Worm (Caenorhabditis elegans): Measurements from ENCODE around the gene vha-20.

The vha-20 gene

DNA sequence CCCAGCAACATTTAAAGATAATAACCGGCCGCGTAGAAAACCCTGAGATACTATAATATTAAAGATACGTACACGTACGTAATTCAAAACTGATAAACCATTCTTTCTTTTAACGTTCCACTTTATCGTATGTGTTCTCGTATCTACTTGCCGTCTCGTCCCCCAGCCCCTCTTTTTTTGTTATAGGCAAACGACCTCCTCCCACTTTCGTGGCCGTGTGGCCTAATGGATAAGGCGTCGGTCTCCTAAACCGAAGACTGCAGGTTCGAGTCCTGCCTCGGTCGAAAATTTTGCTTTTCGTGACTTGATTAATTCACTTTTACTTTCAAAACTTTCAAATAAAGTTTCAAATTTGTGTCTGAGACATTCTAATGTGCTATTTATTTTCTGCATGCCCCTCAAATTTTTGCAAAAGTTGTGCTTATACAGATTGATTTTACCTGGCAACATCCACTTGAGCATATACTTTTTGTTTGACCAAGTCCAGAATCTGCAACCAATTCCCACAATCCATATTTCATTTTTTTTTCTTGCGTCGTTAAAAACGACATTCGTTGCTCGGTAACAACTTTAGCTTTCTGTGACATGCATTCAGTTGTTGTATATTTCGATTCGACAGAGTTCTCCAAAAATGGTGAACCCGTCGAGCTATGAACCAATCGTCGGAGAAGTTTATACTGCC is 48.7 kb downstream of the vha-20 start, which contains the start of gene F28H6.7 (continued):
- TF ChIP-seq Y22D7AL.16 (tag; optimal IDR thresholded peaks at IDR 0.05) (peak; percentile 90), che-1 (tag; optimal IDR thresholded peaks at IDR 0.05) (peak; percentile 93), elt-2 (tag; optimal IDR thresholded peaks at IDR 0.05) (peak; percentile 97), ets-4 (tag; optimal IDR thresholded peaks at IDR 0.05) (peak; percentile 47), ceh-34 (tag; optimal IDR thresholded peaks at IDR 0.05) (peak; percentile 85), unc-86 (tag; optimal IDR thresholded peaks at IDR 0.05) (peak; percentile 84), elt-4 (tag; optimal IDR thresholded peaks at IDR 0.05) (peak; percentile 53), pqm-1 (tag; optimal IDR thresholded peaks at IDR 0.05) (peak; percentile 71), eyg-1 (tag; optimal IDR thresholded peaks at IDR 0.05) (peak; percentile 85), ceh-6 (GFP tag; optimal IDR thresholded peaks at IDR 0.05) (peak; percentile 90), ahr-1 (tag; optimal IDR thresholded peaks at IDR 0.05) (peak; percentile 74), C08G9.2 (tag; optimal IDR thresholded peaks at IDR 0.05) (peak; percentile 78), K02D7.2 (tag; optimal IDR thresholded peaks at IDR 0.05) (peak; percentile 76), ztf-16 (tag; optimal IDR thresholded peaks at IDR 0.05) (peak; percentile 92), rnt-1 (tag; optimal IDR thresholded peaks at IDR 0.05) (peak; percentile 85), syd-9 (tag; optimal IDR thresholded peaks at IDR 0.05) (peak; percentile 81), nhr-232 (tag; optimal IDR thresholded peaks at IDR 0.05) (peak; percentile 95), unc-42 (tag; optimal IDR thresholded peaks at IDR 0.05) (peak; percentile 20), ceh-18 (tag; optimal IDR thresholded peaks at IDR 0.05) (peak; percentile 68), ceh-9 (tag; optimal IDR thresholded peaks at IDR 0.05) (peak; percentile 84), sox-2 (GFP tag; IDR thresholded peaks at IDR 0.05) (peak; percentile 94), ceh-48 (tag; optimal IDR thresholded peaks at IDR 0.05) (peak; percentile 82), ceh-2 (tag; optimal IDR thresholded peaks at IDR 0.05) (peak; percentile 82), ceh-24 (tag; optimal IDR thresholded peaks at IDR 0.05) (peak; percentile 45), sdc-2 (tag; optimal IDR thresholded peaks at IDR 0.05) (peak; percentile 89), nfya-1 (tag; optimal IDR thresholded peaks at IDR 0.05) (peak; percentile 48), hlh-8 (tag; optimal IDR thresholded peaks at IDR 0.05) (peak; percentile 41), fax-1 (tag; optimal IDR thresholded peaks at IDR 0.05) (peak; percentile 80), dve-1 (tag; optimal IDR thresholded peaks at IDR 0.05) (peak; percentile 78), ttx-3 (tag; optimal IDR thresholded peaks at IDR 0.05) (peak; percentile 92), tbx-7 (tag; optimal IDR thresholded peaks at IDR 0.05) (peak; percentile 45), odd-2 (tag; optimal IDR thresholded peaks at IDR 0.05) (peak; percentile 80), fkh-6 (tag; optimal IDR thresholded peaks at IDR 0.05) (peak; percentile 94), pros-1 (tag; optimal IDR thresholded peaks at IDR 0.05) (no peak), ref-2 (tag; optimal IDR thresholded peaks at IDR 0.05) (peak; percentile 86), ceh-14 (tag; optimal IDR thresholded peaks at IDR 0.05) (peak; percentile 72), pag-3 (tag; optimal IDR thresholded peaks at IDR 0.05; ENCODE audit: borderline replicate concordance) (peak; percentile 3), ceh-45 (GFP tag; IDR thresholded peaks at IDR 0.05) (peak; percentile 95), npax-4 (tag; optimal IDR thresholded peaks at IDR 0.05) (peak; percentile 80), unc-3 (GFP tag; conservative IDR thresholded peaks at IDR 0.05) (peak; percentile 92), unc-3 (tag; optimal IDR thresholded peaks at IDR 0.05) (peak; percentile 76), F13H6.1 (tag; optimal IDR thresholded peaks at IDR 0.05) (peak; percentile 69), pha-4 (tag; optimal IDR thresholded peaks at IDR 0.05) (no peak), tbx-2 (tag; optimal IDR thresholded peaks at IDR 0.05) (peak; percentile 85), unc-55 (GFP tag; optimal IDR thresholded peaks at IDR 0.05) (no peak), ceh-31 (tag; optimal IDR thresholded peaks at IDR 0.05) (peak; percentile 46)

Data from whole organism, late embryonic.